Fruit fly (Drosophila melanogaster) whole organism, embryonic: ENCODE results near the gene mRpS31.

Experiments used
- Asciz ChIP-seq: fragments of 200-800 bp; sonication (Bioruptor generic); optimal IDR thresholded peaks from 2 replicates; lab custom pipeline; 2017; ENCODE audit warnings: missing biosample characterization, mild to moderate bottlenecking, missing genetic modification characterization, missing genetic modification reagents
- CG11560 ChIP-seq: fragments of 200-800 bp; sonication (Bioruptor generic); IDR thresholded peaks from 3 replicates; pipeline ENCODE4 v1.3.6; 2022; ENCODE audit warnings: missing biosample characterization, missing genetic modification characterization
- CG12769 ChIP-seq: fragments of 200-800 bp; sonication (Bioruptor generic); optimal IDR thresholded peaks from 2 replicates; lab custom pipeline; 2019; ENCODE audit warnings: missing biosample characterization, mild to moderate bottlenecking, missing genetic modification characterization, moderate library complexity
- CG17361 ChIP-seq: fragments of 200-800 bp; sonication (Bioruptor generic); IDR thresholded peaks from 3 replicates; pipeline ENCODE4 v1.3.6; 2022; ENCODE audit warnings: missing biosample characterization, missing genetic modification characterization
- CG17568 ChIP-seq: fragments of 200-800 bp; sonication (Bioruptor generic); optimal IDR thresholded peaks from 2 replicates; lab custom pipeline; 2018; ENCODE audit warnings: missing biosample characterization, mild to moderate bottlenecking, missing genetic modification characterization, moderate library complexity
- CG17829 ChIP-seq: fragments of 200-800 bp; optimal IDR thresholded peaks from 2 replicates; lab custom pipeline; 2019; ENCODE audit warnings: missing biosample characterization, mild to moderate bottlenecking, missing genetic modification characterization, moderate library complexity
- CG3065 ChIP-seq: fragments of 200-800 bp; sonication (Bioruptor generic); optimal IDR thresholded peaks from 2 replicates; lab custom pipeline; 2016; ENCODE audit warnings: missing biosample characterization, missing genetic modification characterization
- CG31224 ChIP-seq: fragments of 200-800 bp; sonication (Bioruptor generic); IDR thresholded peaks from 2 replicates; pipeline ENCODE4 v1.3.6; 2022; ENCODE audit warnings: missing biosample characterization, missing genetic modification characterization
- CG34224 ChIP-seq: fragments of 200-800 bp; sonication (Bioruptor generic); IDR thresholded peaks from 3 replicates; pipeline ENCODE4 v1.3.6; 2022; ENCODE audit warnings: missing biosample characterization, missing genetic modification characterization; ENCODE audit not compliant: partially characterized antibody
- CG3847 ChIP-seq: fragments of 200-800 bp; sonication (Bioruptor generic); IDR thresholded peaks from 2 replicates; pipeline ENCODE4 v1.3.6; 2022; ENCODE audit warnings: missing biosample characterization, missing genetic modification characterization
- CG42726 ChIP-seq: fragments of 200-800 bp; sonication (Bioruptor generic); IDR thresholded peaks from 2 replicates; pipeline ENCODE4 v1.3.6; 2022; ENCODE audit warnings: missing biosample characterization, missing genetic modification characterization; ENCODE audit not compliant: partially characterized antibody
- CG4820 ChIP-seq: fragments of 200-800 bp; sonication (Bioruptor generic); optimal IDR thresholded peaks from 3 replicates; lab custom pipeline; 2016; ENCODE audit warnings: missing biosample characterization, missing genetic modification characterization
- CG6791 ChIP-seq: fragments of 200-800 bp; sonication (Bioruptor generic); IDR thresholded peaks from 3 replicates; pipeline ENCODE4 v1.3.6; 2022; ENCODE audit warnings: missing biosample characterization, missing genetic modification characterization; ENCODE audit not compliant: partially characterized antibody
- CG6813 ChIP-seq: fragments of 200-800 bp; sonication (Bioruptor generic); optimal IDR thresholded peaks from 2 replicates; lab custom pipeline; 2017; ENCODE audit warnings: missing biosample characterization, missing genetic modification characterization, mild to moderate bottlenecking, moderate library complexity, missing genetic modification reagents
- CG6854 ChIP-seq: fragments of 200-800 bp; sonication (Bioruptor generic); optimal IDR thresholded peaks from 3 replicates; lab custom pipeline; 2017; ENCODE audit warnings: missing biosample characterization, mild to moderate bottlenecking, missing genetic modification characterization
- CG7786 ChIP-seq: fragments of 200-800 bp; sonication (Bioruptor generic); optimal IDR thresholded peaks from 2 replicates; lab custom pipeline; 2016; ENCODE audit warnings: missing biosample characterization, missing genetic modification characterization
- CG8089 ChIP-seq: fragments of 200-800 bp; sonication (Bioruptor generic); optimal IDR thresholded peaks from 3 replicates; lab custom pipeline; 2016; ENCODE audit warnings: missing biosample characterization, missing genetic modification characterization
- HHEX ChIP-seq: fragments of 200-800 bp; sonication (Bioruptor generic); optimal IDR thresholded peaks from 3 replicates; lab custom pipeline; 2017; ENCODE audit warnings: missing biosample characterization, mild to moderate bottlenecking, missing genetic modification characterization, missing genetic modification reagents
- Med ChIP-seq: fragments of 200-800 bp; sonication (Bioruptor generic); peaks from one replicate; lab custom pipeline; 2016; ENCODE audit warnings: missing biosample characterization, missing genetic modification characterization, mild to moderate bottlenecking, inconsistent platforms, moderate library complexity
- NK7.1 ChIP-seq: fragments of 200-800 bp; sonication (Bioruptor generic); optimal IDR thresholded peaks from 3 replicates; lab custom pipeline; 2016; ENCODE audit warnings: missing biosample characterization, missing genetic modification characterization
- Oaz ChIP-seq: fragments of 200-800 bp; sonication (Bioruptor generic); IDR thresholded peaks from 2 replicates; pipeline ENCODE4 v1.3.6; 2022; ENCODE audit warnings: missing biosample characterization, missing genetic modification characterization
- Opbp ChIP-seq: fragments of 200-800 bp; sonication (Bioruptor generic); IDR thresholded peaks from 3 replicates; pipeline ENCODE4 v1.3.6; 2022; ENCODE audit warnings: missing biosample characterization, missing genetic modification characterization; ENCODE audit not compliant: partially characterized antibody
- Ptx1 ChIP-seq: fragments of 200-800 bp; sonication (Bioruptor generic); IDR thresholded peaks from 2 replicates; pipeline ENCODE4 v1.3.6; 2022; ENCODE audit warnings: missing biosample characterization, missing genetic modification characterization
- Rx ChIP-seq: fragments of 200-800 bp; sonication (Bioruptor generic); IDR thresholded peaks from 2 replicates; pipeline ENCODE4 v1.3.6; 2022; ENCODE audit warnings: missing biosample characterization, missing genetic modification characterization
- Sox100B ChIP-seq: fragments of 200-800 bp; sonication (Bioruptor generic); optimal IDR thresholded peaks from 3 replicates; lab custom pipeline; 2018; ENCODE audit warnings: missing biosample characterization, mild to moderate bottlenecking, missing genetic modification characterization
- Taf1 ChIP-seq: fragments of 200-800 bp; sonication (Bioruptor generic); IDR thresholded peaks from 2 replicates; pipeline ENCODE4 v1.3.6; 2022; ENCODE audit warnings: missing biosample characterization, missing genetic modification characterization
- Xbp1 ChIP-seq: fragments of 200-800 bp; sonication (Bioruptor generic); optimal IDR thresholded peaks from 3 replicates; lab custom pipeline; 2016; ENCODE audit warnings: missing biosample characterization, mild to moderate bottlenecking, missing genetic modification characterization
- bbx ChIP-seq: fragments of 200-800 bp; sonication (Bioruptor generic); IDR thresholded peaks from 2 replicates; pipeline ENCODE4 v1.3.6; 2022; ENCODE audit warnings: missing biosample characterization, missing genetic modification characterization; ENCODE audit not compliant: partially characterized antibody
- chm ChIP-seq: fragments of 200-800 bp; sonication (Bioruptor generic); IDR thresholded peaks from 2 replicates; pipeline ENCODE4 v1.3.6; 2022; ENCODE audit warnings: missing biosample characterization, missing genetic modification characterization
- croc ChIP-seq: fragments of 200-800 bp; sonication (Bioruptor generic); conservative IDR thresholded peaks from 3 replicates; pipeline ENCODE4 v1.3.6; 2022; ENCODE audit warnings: missing biosample characterization, missing genetic modification characterization
- crol ChIP-seq: fragments of 200-800 bp; sonication (Bioruptor generic); IDR thresholded peaks from 2 replicates; pipeline ENCODE4 v1.3.6; 2022; ENCODE audit warnings: missing biosample characterization, missing genetic modification characterization
- disco-r ChIP-seq: fragments of 200-800 bp; sonication (Bioruptor generic); optimal IDR thresholded peaks from 2 replicates; lab custom pipeline; 2016; ENCODE audit warnings: missing biosample characterization, missing genetic modification characterization
- dm ChIP-seq: fragments of 200-800 bp; sonication (Bioruptor generic); optimal IDR thresholded peaks from 3 replicates; lab custom pipeline; 2016; ENCODE audit warnings: missing biosample characterization, missing genetic modification characterization
- dmrt99B ChIP-seq: fragments of 200-800 bp; sonication (Bioruptor generic); optimal IDR thresholded peaks from 2 replicates; lab custom pipeline; 2018; ENCODE audit warnings: missing biosample characterization, mild to moderate bottlenecking, missing genetic modification characterization, moderate library complexity
- esg ChIP-seq: fragments of 200-800 bp; sonication (Bioruptor generic); conservative IDR thresholded peaks from 2 replicates; pipeline ENCODE4 v1.3.6; 2022; ENCODE audit warnings: missing biosample characterization, missing genetic modification characterization
- eve ChIP-seq, 2 experiments: fragments of >200 bp; optimal IDR thresholded peaks; 2 replicates each; lab custom pipeline; 2017; ENCODE audit warnings: missing biosample characterization in 2 of 2, missing genetic modification characterization in 2 of 2
- fd102C ChIP-seq: fragments of 200-800 bp; sonication (Bioruptor generic); optimal IDR thresholded peaks from 2 replicates; lab custom pipeline; 2018; ENCODE audit warnings: missing biosample characterization, mild to moderate bottlenecking, missing genetic modification characterization, moderate library complexity
- gsb-n ChIP-seq: fragments of 200-800 bp; sonication (Bioruptor generic); optimal IDR thresholded peaks from 3 replicates; lab custom pipeline; 2018; ENCODE audit warnings: missing biosample characterization, mild to moderate bottlenecking, missing genetic modification characterization
- jigr1 ChIP-seq: fragments of 200-800 bp; sonication (Bioruptor generic); IDR thresholded peaks from 3 replicates; pipeline ENCODE4 v1.3.6; 2022; ENCODE audit warnings: missing biosample characterization, missing genetic modification characterization
- oc ChIP-seq: fragments of 200-800 bp; sonication (Bioruptor generic); optimal IDR thresholded peaks from 2 replicates; lab custom pipeline; 2018; ENCODE audit warnings: missing biosample characterization, mild to moderate bottlenecking, missing genetic modification characterization, moderate library complexity
- pan ChIP-seq, 4 experiments: fragments of >200 bp in 3 of 4; fragments of 200-800 bp in 1 of 4; sonication (Bioruptor generic) in 1 of 4; optimal IDR thresholded peaks in 3 of 4; IDR thresholded peaks in 1 of 4; 2 replicates each; pipeline versions ENCODE4 v1.3.6 to Lab custom; 2017 to 2022; ENCODE audit warnings: missing biosample characterization in 2 of 4, missing genetic modification characterization in 2 of 4, mixed read lengths in 1 of 4
- shn ChIP-seq: fragments of 200-800 bp; sonication (Bioruptor generic); optimal IDR thresholded peaks from 3 replicates; lab custom pipeline; 2016; ENCODE audit warnings: missing biosample characterization, missing genetic modification characterization
- slp2 ChIP-seq: fragments of 200-800 bp; sonication (Bioruptor generic); optimal IDR thresholded peaks from 2 replicates; lab custom pipeline; 2016; ENCODE audit warnings: missing biosample characterization, missing genetic modification characterization
- sqz ChIP-seq: fragments of 200-800 bp; sonication (Bioruptor generic); optimal IDR thresholded peaks from 3 replicates; lab custom pipeline; 2018; ENCODE audit warnings: missing biosample characterization, mild to moderate bottlenecking, missing genetic modification characterization
- unpg ChIP-seq: fragments of 200-800 bp; sonication (Bioruptor generic); optimal IDR thresholded peaks from 3 replicates; lab custom pipeline; 2018; ENCODE audit warnings: missing biosample characterization, mild to moderate bottlenecking, missing genetic modification characterization, moderate library complexity
- vvl ChIP-seq: fragments of 200-800 bp; sonication (Bioruptor generic); IDR thresholded peaks from 2 replicates; pipeline ENCODE4 v1.3.6; 2022; ENCODE audit warnings: missing biosample characterization, missing genetic modification characterization
- wdn ChIP-seq: fragments of 200-800 bp; sonication (Bioruptor generic); IDR thresholded peaks from 2 replicates; pipeline ENCODE4 v1.3.6; 2022; ENCODE audit warnings: missing biosample characterization, missing genetic modification characterization
- zen ChIP-seq: fragments of 200-800 bp; sonication (Bioruptor generic); optimal IDR thresholded peaks from 3 replicates; lab custom pipeline; 2018; ENCODE audit warnings: missing biosample characterization, mild to moderate bottlenecking, missing genetic modification characterization, moderate library complexity
- zf30C ChIP-seq: fragments of 200-800 bp; sonication (Bioruptor generic); optimal IDR thresholded peaks from 3 replicates; lab custom pipeline; 2018; ENCODE audit warnings: missing biosample characterization, mild to moderate bottlenecking, missing genetic modification characterization

Gene mRpS31

DNA sequence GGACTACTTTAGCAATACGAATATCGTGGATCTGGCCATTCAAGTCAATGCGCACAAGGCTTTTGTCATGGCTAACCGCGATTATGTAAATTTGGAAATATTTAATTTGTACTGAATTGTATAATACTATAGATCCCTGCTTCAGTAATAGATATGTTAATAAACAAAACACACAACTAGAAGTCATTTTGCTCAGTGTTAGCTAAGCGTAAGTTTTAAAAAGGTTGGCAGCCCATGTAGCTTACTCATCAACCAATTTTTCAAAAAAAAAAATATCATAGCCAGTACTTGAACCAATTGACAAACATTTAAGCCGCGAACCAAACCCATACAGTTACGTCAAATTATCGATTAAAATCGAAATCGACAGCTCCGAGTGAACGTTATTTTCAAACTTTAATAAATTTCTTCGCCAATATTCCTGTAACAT lies 32.1 kb downstream of the mRpS31 start (continued):
- TF ChIP-seq dm (GFP tag; lab: Kevin White, UChicago) = peak; percentile 36
- TF ChIP-seq shn (GFP tag; lab: Kevin White, UChicago) = peak; percentile 67
- TF ChIP-seq CG11560 (tag; lab: Robert Waterston, UW) = peak; percentile 95
- peak; percentile 91 for TF ChIP-seq CG3847 (GFP tag; lab: Robert Waterston, UW)
- peak; percentile 66; the same call in 1 of the 2 replicates for TF ChIP-seq wdn
- peak; percentile 80 for TF ChIP-seq CG17829 (tag; lab: Kevin White, UChicago)
- TF ChIP-seq zen = peak; percentile 75
- peak; percentile 56 for TF ChIP-seq slp2 (GFP tag; lab: Kevin White, UChicago)
- peak; percentile 24; the same call in 1 of the 3 replicates for TF ChIP-seq croc
- TF ChIP-seq Ptx1 = peak; percentile 75
- TF ChIP-seq CG4820 (GFP tag; lab: Kevin White, UChicago) = peak; percentile 55
- TF ChIP-seq esg = peak; percentile 59
- TF ChIP-seq Oaz (GFP tag; lab: Robert Waterston, UW) = peak; percentile 63
- peak; percentile 58 for TF ChIP-seq Taf1 (GFP tag; lab: Robert Waterston, UW)
- no peak for TF ChIP-seq disco-r (GFP tag; lab: Kevin White, UChicago)
- TF ChIP-seq Rx = peak; percentile 53; the same call in 1 of the 2 replicates
- TF ChIP-seq CG8089 (GFP tag; lab: Kevin White, UChicago) = peak; percentile 45
- peak; percentile 6 for TF ChIP-seq CG3065 (GFP tag; lab: Kevin White, UChicago)
- peak; percentile 36 for TF ChIP-seq Sox100B (GFP tag; lab: Kevin White, UChicago)
- TF ChIP-seq pan (optimal IDR thresholded peaks at IDR 0.05; lab: Kevin White, UChicago) = no peak
- peak in 1 of 2 experiments; percentile 85 for TF ChIP-seq pan (GFP tag; optimal IDR thresholded peaks at IDR 0.05 in 1 of 2, IDR thresholded peaks at IDR 0.05 in 1 of 2)
- TF ChIP-seq Opbp (GFP tag; lab: Robert Waterston, UW) = peak; percentile 66; the same call in 2 of the 3 replicates
- 0 out of 3 replicates have a peak, but pooled peaks have one; percentile 34 for TF ChIP-seq jigr1 (GFP tag; lab: Robert Waterston, UW)
- peak; percentile 97 for TF ChIP-seq Med (GFP tag; lab: Kevin White, UChicago)
- TF ChIP-seq vvl = peak; percentile 95
- TF ChIP-seq HHEX = peak; percentile 75
- no peak for TF ChIP-seq crol (GFP tag; lab: Robert Waterston, UW)
- TF ChIP-seq CG6854 (GFP tag; lab: Kevin White, UChicago) = peak; percentile 79
- TF ChIP-seq eve (GFP tag; optimal IDR thresholded peaks at IDR 0.05; lab: Kevin White, UChicago) = no peak
- peak; percentile 99 for TF ChIP-seq zf30C (GFP tag; lab: Kevin White, UChicago)
- no peak for TF ChIP-seq CG34224 (GFP tag; lab: Robert Waterston, UW)
- TF ChIP-seq Xbp1 (GFP tag; lab: Kevin White, UChicago) = peak; percentile 83
- TF ChIP-seq CG31224 = peak; percentile 77
- TF ChIP-seq Asciz (GFP tag; lab: Kevin White, UChicago) = peak; percentile 55
- TF ChIP-seq bbx = peak; percentile 61
- no peak for TF ChIP-seq CG42726
- peak; percentile 26 for TF ChIP-seq fd102C (GFP tag; lab: Kevin White, UChicago)
- TF ChIP-seq gsb-n (tag; lab: Kevin White, UChicago) = peak; percentile 56
- TF ChIP-seq dmrt99B = peak; percentile 74
- TF ChIP-seq NK7.1 (GFP tag; lab: Kevin White, UChicago) = peak; percentile 43
- peak; percentile 70 for TF ChIP-seq CG6813 (GFP tag; lab: Kevin White, UChicago)
- peak; percentile 61 for TF ChIP-seq CG7786
- no peak for TF ChIP-seq sqz (GFP tag; lab: Kevin White, UChicago)
- TF ChIP-seq CG17568 (GFP tag; lab: Kevin White, UChicago) = peak; percentile 70
- TF ChIP-seq unpg (GFP tag; lab: Kevin White, UChicago) = peak; percentile 77
- peak; percentile 81 for TF ChIP-seq chm (GFP tag; lab: Robert Waterston, UW)
- peak; percentile 68 for TF ChIP-seq CG6791 (GFP tag; lab: Robert Waterston, UW)
- peak; percentile 75 for TF ChIP-seq oc
- peak; percentile 88 for TF ChIP-seq CG12769 (tag; lab: Kevin White, UChicago)
- TF ChIP-seq CG17361 = peak; percentile 62; the same call in 1 of the 3 replicates
